Fruit fly (Drosophila melanogaster) whole organism, prepupa: Measurements from ENCODE around the gene Hs6st.

Source experiments
- Blimp-1 ChIP-seq: fragments of 200-800 bp; sonication (Bioruptor generic); optimal IDR thresholded peaks from 3 replicates; lab custom pipeline; 2017; ENCODE audit warnings: missing biosample characterization, missing genetic modification characterization, mild to moderate bottlenecking, moderate library complexity, missing genetic modification reagents
- CG11762 ChIP-seq: fragments of 200-800 bp; sonication (Bioruptor generic); optimal IDR thresholded peaks from 3 replicates; lab custom pipeline; 2016; ENCODE audit warnings: missing biosample characterization, missing genetic modification characterization; ENCODE audit not compliant: insufficient read depth
- CG15336 ChIP-seq: fragments of 200-800 bp; sonication (Bioruptor generic); IDR thresholded peaks from 2 replicates; pipeline ENCODE4 v1.3.6; 2022; ENCODE audit warnings: missing biosample characterization, missing genetic modification characterization
- CG1621 ChIP-seq: fragments of 200-800 bp; sonication (Bioruptor generic); optimal IDR thresholded peaks from 3 replicates; lab custom pipeline; 2018; ENCODE audit warnings: missing biosample characterization, mild to moderate bottlenecking, missing genetic modification characterization
- CG31627 ChIP-seq: fragments of 200-800 bp; sonication (Bioruptor generic); optimal IDR thresholded peaks from 3 replicates; lab custom pipeline; 2016; ENCODE audit warnings: missing biosample characterization, missing genetic modification characterization
- CG32006 ChIP-seq: fragments of 200-800 bp; sonication (Bioruptor generic); optimal IDR thresholded peaks from 3 replicates; lab custom pipeline; 2017; ENCODE audit warnings: missing biosample characterization, mild to moderate bottlenecking, missing genetic modification characterization
- CG3919 ChIP-seq: fragments of 200-800 bp; sonication (Bioruptor generic); optimal IDR thresholded peaks from 3 replicates; lab custom pipeline; 2016; ENCODE audit warnings: missing biosample characterization, missing genetic modification characterization
- CG4318 ChIP-seq: fragments of 200-800 bp; sonication (Bioruptor generic); optimal IDR thresholded peaks from 3 replicates; lab custom pipeline; 2017; ENCODE audit warnings: missing biosample characterization, mild to moderate bottlenecking, missing genetic modification characterization
- CG6163 ChIP-seq: fragments of 200-800 bp; sonication (Bioruptor generic); IDR thresholded peaks from 3 replicates; pipeline ENCODE4 v1.3.6; 2022; ENCODE audit warnings: missing biosample characterization, missing genetic modification characterization
- CG6276 ChIP-seq: fragments of 200-800 bp; sonication (Bioruptor generic); optimal IDR thresholded peaks from 2 replicates; lab custom pipeline; 2017; ENCODE audit warnings: missing biosample characterization, mild to moderate bottlenecking, missing genetic modification characterization
- CG6792 ChIP-seq: fragments of 200-800 bp; sonication (Bioruptor generic); optimal IDR thresholded peaks from 3 replicates; lab custom pipeline; 2016; ENCODE audit warnings: missing biosample characterization, missing genetic modification characterization
- CG6808 ChIP-seq: fragments of 200-800 bp; sonication (Bioruptor generic); optimal IDR thresholded peaks from 3 replicates; lab custom pipeline; 2017; ENCODE audit warnings: missing biosample characterization, missing genetic modification characterization, mild to moderate bottlenecking, moderate library complexity, missing genetic modification reagents
- CG6854 ChIP-seq: fragments of 200-800 bp; sonication (Bioruptor generic); optimal IDR thresholded peaks from 2 replicates; lab custom pipeline; 2017; ENCODE audit warnings: missing biosample characterization, mild to moderate bottlenecking, missing genetic modification characterization
- CG7368 ChIP-seq: fragments of 200-800 bp; sonication (Bioruptor generic); optimal IDR thresholded peaks from 3 replicates; lab custom pipeline; 2016; ENCODE audit warnings: missing biosample characterization, missing genetic modification characterization
- CG8119 ChIP-seq: fragments of 200-800 bp; sonication (Bioruptor generic); IDR thresholded peaks from 3 replicates; pipeline ENCODE4 v1.3.6; 2022; ENCODE audit warnings: missing biosample characterization, missing genetic modification characterization
- CG8632 ChIP-seq: fragments of 200-800 bp; sonication (Bioruptor generic); optimal IDR thresholded peaks from 3 replicates; lab custom pipeline; 2016; ENCODE audit warnings: missing biosample characterization, missing genetic modification characterization
- Eip78C ChIP-seq: fragments of 200-800 bp; sonication (Bioruptor generic); peaks from one replicate; lab custom pipeline; 2016; ENCODE audit warnings: missing biosample characterization, missing genetic modification characterization
- Hr4 ChIP-seq: fragments of 200-800 bp; sonication (Bioruptor generic); optimal IDR thresholded peaks from 3 replicates; lab custom pipeline; 2016; ENCODE audit warnings: missing biosample characterization, missing genetic modification characterization
- Lpt ChIP-seq: fragments of 200-800 bp; sonication (Bioruptor generic); optimal IDR thresholded peaks from 3 replicates; lab custom pipeline; 2016; ENCODE audit warnings: missing biosample characterization, missing genetic modification characterization
- Met ChIP-seq: fragments of 200-800 bp; sonication (Bioruptor generic); optimal IDR thresholded peaks from 3 replicates; lab custom pipeline; 2016; ENCODE audit warnings: missing biosample characterization, missing genetic modification characterization
- OdsH ChIP-seq: fragments of 200-800 bp; sonication (Bioruptor generic); optimal IDR thresholded peaks from 3 replicates; lab custom pipeline; 2016; ENCODE audit warnings: missing biosample characterization, missing genetic modification characterization
- Smox ChIP-seq: fragments of 200-800 bp; sonication (Bioruptor generic); optimal IDR thresholded peaks from 3 replicates; lab custom pipeline; 2016; ENCODE audit warnings: missing biosample characterization, missing genetic modification characterization
- Sox14 ChIP-seq: fragments of 200-800 bp; sonication (Bioruptor generic); optimal IDR thresholded peaks from 3 replicates; lab custom pipeline; 2016; ENCODE audit warnings: missing biosample characterization, missing genetic modification characterization
- acj6 ChIP-seq: fragments of 200-800 bp; sonication (Bioruptor generic); optimal IDR thresholded peaks from 3 replicates; lab custom pipeline; 2016; ENCODE audit warnings: missing biosample characterization, missing genetic modification characterization
- cyc ChIP-seq: fragments of 200-800 bp; sonication (Bioruptor generic); optimal IDR thresholded peaks from 3 replicates; lab custom pipeline; 2016; ENCODE audit warnings: missing biosample characterization, missing genetic modification characterization
- dac ChIP-seq: fragments of 200-800 bp; sonication (Bioruptor generic); optimal IDR thresholded peaks from 2 replicates; lab custom pipeline; 2017; ENCODE audit warnings: missing biosample characterization, mild to moderate bottlenecking, missing genetic modification characterization
- eg ChIP-seq: fragments of 200-800 bp; sonication (Bioruptor generic); IDR thresholded peaks from 3 replicates; pipeline ENCODE4 v1.3.6; 2022; ENCODE audit warnings: missing biosample characterization, missing genetic modification characterization
- esn ChIP-seq: fragments of 200-800 bp; sonication (Bioruptor generic); optimal IDR thresholded peaks from 2 replicates; lab custom pipeline; 2016; ENCODE audit warnings: missing biosample characterization, mild to moderate bottlenecking, missing genetic modification characterization, moderate library complexity
- fd59A ChIP-seq: fragments of 200-800 bp; sonication (Bioruptor generic); optimal IDR thresholded peaks from 2 replicates; lab custom pipeline; 2017; ENCODE audit warnings: missing biosample characterization, mild to moderate bottlenecking, missing genetic modification characterization, missing genetic modification reagents
- fd85E ChIP-seq: fragments of 200-800 bp; sonication (Bioruptor generic); optimal IDR thresholded peaks from 3 replicates; lab custom pipeline; 2016; ENCODE audit warnings: missing biosample characterization, missing genetic modification characterization
- fkh ChIP-seq: fragments of 200-800 bp; sonication (Bioruptor generic); optimal IDR thresholded peaks from 3 replicates; lab custom pipeline; 2017; ENCODE audit warnings: missing biosample characterization, mild to moderate bottlenecking, missing genetic modification characterization, moderate library complexity
- net ChIP-seq: fragments of 200-800 bp; sonication (Bioruptor generic); optimal IDR thresholded peaks from 3 replicates; lab custom pipeline; 2016; ENCODE audit warnings: missing biosample characterization, missing genetic modification characterization
- pdm3 ChIP-seq: fragments of 200-800 bp; sonication (Bioruptor generic); optimal IDR thresholded peaks from 3 replicates; lab custom pipeline; 2016; ENCODE audit warnings: missing biosample characterization, missing genetic modification characterization
- spab ChIP-seq: fragments of 200-800 bp; sonication (Bioruptor generic); optimal IDR thresholded peaks from 2 replicates; lab custom pipeline; 2017; ENCODE audit warnings: missing biosample characterization, mild to moderate bottlenecking, missing genetic modification characterization, missing genetic modification reagents
- svp ChIP-seq: fragments of 200-800 bp; sonication (Bioruptor generic); peaks from one replicate; lab custom pipeline; 2016; ENCODE audit warnings: missing biosample characterization, missing genetic modification characterization
- vri ChIP-seq: fragments of 200-800 bp; sonication (Bioruptor generic); optimal IDR thresholded peaks from 3 replicates; lab custom pipeline; 2016; ENCODE audit warnings: missing biosample characterization, mild to moderate bottlenecking, missing genetic modification characterization

Gene Hs6st

DNA sequence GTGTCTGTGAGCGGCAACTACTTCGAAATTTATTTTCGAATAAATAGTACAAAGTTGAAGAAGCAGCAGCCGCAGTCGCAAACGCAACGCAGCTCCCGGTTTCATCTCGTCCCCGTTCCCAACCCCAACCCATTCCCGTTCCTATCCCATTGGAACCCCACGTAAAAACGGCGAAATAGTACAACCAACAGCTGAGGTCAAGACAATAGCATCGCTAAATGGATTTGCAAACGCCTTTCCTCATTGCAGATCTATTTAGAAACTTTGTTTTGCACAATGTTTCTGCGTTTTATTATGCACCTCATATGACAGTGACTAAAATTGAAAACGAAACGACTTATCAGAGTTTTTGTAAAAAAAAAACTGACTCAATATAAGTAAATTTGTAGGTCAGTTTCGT, 116.9 kb downstream of the Hs6st start:
- TF ChIP-seq CG31627: no peak
- TF ChIP-seq CG4318 (GFP tag; lab: Kevin White, UChicago): no peak
- TF ChIP-seq Eip78C (GFP tag; lab: Kevin White, UChicago): peak; percentile 59
- TF ChIP-seq cyc (GFP tag; lab: Kevin White, UChicago): no peak
- 0 out of 3 replicates have a peak, but pooled peaks have one; percentile 26 for TF ChIP-seq eg (GFP tag; lab: Robert Waterston, UW)

dm6 chr3R:19890340-19890998, 117.8 kb downstream of the Hs6st start, which contains the start of gene CG4733:
CG4733 (plus strand) TSS chr3R:19890689.
- TF ChIP-seq Sox14 (peak; percentile 4), CG32006 (GFP tag; lab: Kevin White, UChicago) (peak; percentile 16), Hr4 (GFP tag; lab: Kevin White, UChicago) (peak; percentile 12), pdm3 (GFP tag; lab: Kevin White, UChicago) (peak; percentile 8), Smox (GFP tag; lab: Kevin White, UChicago) (no peak), net (GFP tag; lab: Kevin White, UChicago) (peak; percentile 20), CG6163 (0 out of 3 replicates have a peak, but pooled peaks have one; percentile 20), CG6792 (GFP tag; lab: Kevin White, UChicago) (no peak), Met (GFP tag; lab: Kevin White, UChicago) (no peak), CG1621 (tag; lab: Kevin White, UChicago) (no peak), eg (GFP tag; lab: Robert Waterston, UW) (peak; percentile 34; the same call in 1 of the 3 replicates), svp (GFP tag; lab: Kevin White, UChicago) (peak; percentile 71), acj6 (GFP tag; lab: Kevin White, UChicago) (peak; percentile 5)

DNA sequence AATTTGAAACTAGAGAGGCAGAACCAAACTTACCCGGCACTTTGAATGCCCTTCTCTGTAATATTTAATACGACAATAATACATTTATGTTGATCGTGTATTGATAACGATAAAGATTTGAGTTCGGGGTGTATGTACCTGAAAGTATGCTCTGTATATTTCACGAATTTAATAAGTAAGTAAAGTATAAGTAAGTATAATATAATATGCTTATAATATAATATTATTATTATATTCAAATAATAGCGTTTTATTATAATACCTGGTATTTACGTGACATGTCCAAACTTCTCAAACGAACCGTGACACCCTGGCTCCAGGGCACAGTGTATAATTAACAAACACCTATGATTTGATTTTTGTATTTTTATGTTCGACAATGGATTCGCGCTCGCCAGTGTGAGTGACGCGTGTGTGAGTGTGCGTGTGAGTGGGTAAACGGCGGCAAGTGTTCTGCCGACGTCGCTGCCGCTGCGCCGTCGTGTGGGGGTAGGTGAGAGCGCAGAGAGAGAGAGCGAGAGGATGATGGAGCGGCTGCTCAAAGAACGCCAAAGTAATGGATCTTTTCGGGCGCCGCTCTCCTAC, 118.6 kb downstream of the Hs6st start:
- peak; percentile 68 for TF ChIP-seq fkh (GFP tag; lab: Kevin White, UChicago)
- TF ChIP-seq CG6276: peak; percentile 60
- no peak for TF ChIP-seq svp (GFP tag; lab: Kevin White, UChicago)
- TF ChIP-seq CG6163: 0 out of 3 replicates have a peak, but pooled peaks have one; percentile 6
- TF ChIP-seq CG32006 (GFP tag; lab: Kevin White, UChicago): peak; percentile 31
- TF ChIP-seq Eip78C (GFP tag; lab: Kevin White, UChicago): peak; percentile 46
- no peak for TF ChIP-seq fd59A

dm6 chr3R:19888156-19888784, 120.0 kb downstream of the Hs6st start, which contains the start of gene ninaE:
ninaE (minus strand) TSS chr3R:19888206.
- TF ChIP-seq svp (GFP tag; lab: Kevin White, UChicago) (no peak), Met (GFP tag; lab: Kevin White, UChicago) (no peak), Eip78C (GFP tag; lab: Kevin White, UChicago) (no peak), Blimp-1 (GFP tag; lab: Kevin White, UChicago) (no peak), dac (GFP tag; lab: Kevin White, UChicago) (no peak)
- TF ChIP-seq, all 60 proteins: peak for 0

- TF ChIP-seq spab: no peak
- TF ChIP-seq Blimp-1 (GFP tag; lab: Kevin White, UChicago): no peak
- TF ChIP-seq CG8632: no peak
- TF ChIP-seq CG32006 (GFP tag; lab: Kevin White, UChicago): peak; percentile 36
- TF ChIP-seq svp (GFP tag; lab: Kevin White, UChicago): no peak
- TF ChIP-seq Sox14: peak; percentile 39
- TF ChIP-seq eg (GFP tag; lab: Robert Waterston, UW): peak; percentile 50; the same call in 1 of the 3 replicates
- peak; percentile 11 for TF ChIP-seq OdsH (GFP tag; lab: Kevin White, UChicago)
- TF ChIP-seq CG6163: peak; percentile 31; the same call in 1 of the 3 replicates
- TF ChIP-seq CG6854 (GFP tag; lab: Kevin White, UChicago): peak; percentile 38
- TF ChIP-seq CG15336 (GFP tag; lab: Robert Waterston, UW): peak; percentile 50
- TF ChIP-seq CG7368: peak; percentile 5
- peak; percentile 48 for TF ChIP-seq vri
- peak; percentile 7 for TF ChIP-seq Hr4 (GFP tag; lab: Kevin White, UChicago)
- no peak for TF ChIP-seq CG11762 (GFP tag; lab: Kevin White, UChicago)
- TF ChIP-seq pdm3 (GFP tag; lab: Kevin White, UChicago): no peak
- TF ChIP-seq CG31627: peak; percentile 38
- peak; percentile 13 for TF ChIP-seq cyc (GFP tag; lab: Kevin White, UChicago)
- TF ChIP-seq CG8119: peak; percentile 33; the same call in 1 of the 3 replicates
- peak; percentile 45 for TF ChIP-seq esn
- peak; percentile 85 for TF ChIP-seq Eip78C (GFP tag; lab: Kevin White, UChicago)
- TF ChIP-seq net (GFP tag; lab: Kevin White, UChicago): peak; percentile 51
- TF ChIP-seq Smox (GFP tag; lab: Kevin White, UChicago): no peak
- peak; percentile 10 for TF ChIP-seq fkh (GFP tag; lab: Kevin White, UChicago)
- TF ChIP-seq Lpt (GFP tag; lab: Kevin White, UChicago): no peak
- TF ChIP-seq CG3919: no peak
- TF ChIP-seq CG6808: peak; percentile 38
- no peak for TF ChIP-seq fd85E (GFP tag; lab: Kevin White, UChicago)
These were observed 127.8 kb downstream of the Hs6st start for dm6 chr3R:19880431-19880939.
